Worm (Caenorhabditis elegans) whole organism, late embryonic: ENCODE results near the gene nspg-13.

Experiments used
- ceh-19 ChIP-seq: fragments of 200-800 bp; sonication (Bioruptor generic); optimal IDR thresholded peaks from 2 replicates; lab custom pipeline; 2018; ENCODE audit warnings: mild to moderate bottlenecking, missing genetic modification characterization, missing compliant biosample characterization
- ceh-24 ChIP-seq: sonication (generic microtip); optimal IDR thresholded peaks from 2 replicates; lab custom pipeline; 2016; ENCODE audit warnings: mild to moderate bottlenecking, missing genetic modification characterization, missing compliant biosample characterization
- ceh-45 ChIP-seq: fragments of 200-800 bp; sonication (Bioruptor generic); IDR thresholded peaks from 2 replicates; pipeline ENCODE4 v1.3.6; 2022; ENCODE audit warnings: missing genetic modification reagents, missing genetic modification characterization, missing compliant biosample characterization
- dve-1 ChIP-seq: sonication (generic microtip); optimal IDR thresholded peaks from 2 replicates; lab custom pipeline; 2017; ENCODE audit warnings: antibody characterized with exemption, mild to moderate bottlenecking, missing genetic modification characterization, missing compliant biosample characterization
- ets-4 ChIP-seq: sonication (generic microtip); optimal IDR thresholded peaks from 2 replicates; lab custom pipeline; 2016; ENCODE audit warnings: missing genetic modification characterization, missing compliant biosample characterization
- eyg-1 ChIP-seq: sonication (generic microtip); optimal IDR thresholded peaks from 2 replicates; lab custom pipeline; 2016; ENCODE audit warnings: missing genotype, missing genetic modification characterization, missing compliant biosample characterization
- fax-1 ChIP-seq: sonication (generic microtip); optimal IDR thresholded peaks from 2 replicates; lab custom pipeline; 2016; ENCODE audit warnings: missing genotype, missing genetic modification characterization, missing compliant biosample characterization
- hlh-13 ChIP-seq: fragments of 200-800 bp; sonication (Bioruptor generic); optimal IDR thresholded peaks from 2 replicates; lab custom pipeline; 2018; ENCODE audit warnings: mild to moderate bottlenecking, missing genetic modification characterization, missing compliant biosample characterization
- hlh-15 ChIP-seq: sonication (generic microtip); optimal IDR thresholded peaks from 2 replicates; lab custom pipeline; 2016; ENCODE audit warnings: missing genetic modification characterization, missing compliant biosample characterization
- pax-1 ChIP-seq: fragments of 150-350 bp; optimal IDR thresholded peaks from 2 replicates; lab custom pipeline; 2014; ENCODE audit warnings: missing biosample characterization, missing genetic modification characterization
- sdc-2 ChIP-seq: sonication (generic microtip); optimal IDR thresholded peaks from 2 replicates; lab custom pipeline; 2016; ENCODE audit warnings: missing genotype, missing genetic modification characterization, missing compliant biosample characterization
- tbx-7 ChIP-seq: sonication (generic microtip); optimal IDR thresholded peaks from 2 replicates; lab custom pipeline; 2016; ENCODE audit warnings: missing genotype, missing genetic modification characterization, missing compliant biosample characterization
- ttx-3 ChIP-seq: sonication (generic microtip); optimal IDR thresholded peaks from 2 replicates; lab custom pipeline; 2016; ENCODE audit warnings: missing genetic modification reagents, missing genetic modification characterization, missing compliant biosample characterization
- unc-86 ChIP-seq: sonication (generic microtip); optimal IDR thresholded peaks from 2 replicates; lab custom pipeline; 2016; ENCODE audit warnings: missing genetic modification characterization, missing compliant biosample characterization

nspg-13 gene

ce11 chrX:5297942-5298611, 43.1 kb downstream of the nspg-13 start, which contains the start of gene ift-81:
Gene ift-81, plus strand, starts transcription at chrX:5298561.
- TF ChIP-seq unc-86 = no peak
- TF ChIP-seq fax-1 (tag; lab: Kevin White, UChicago) = no peak
- no peak for TF ChIP-seq ets-4 (tag; lab: Kevin White, UChicago)
- TF ChIP-seq dve-1 (tag; lab: Kevin White, UChicago) = no peak
- no peak for TF ChIP-seq ceh-24
- TF ChIP-seq tbx-7 (tag; lab: Kevin White, UChicago) = no peak
- no peak for TF ChIP-seq hlh-13

ce11 chrX:5303500-5303899, 48.5 kb downstream of the nspg-13 start, which contains the start of gene ags-3:
Gene ags-3, minus strand, starts transcription at chrX:5303600.
- TF ChIP-seq eyg-1 (tag; lab: Kevin White, UChicago) (no peak), sdc-2 (tag; lab: Kevin White, UChicago) (no peak), pax-1 (tag; lab: Kevin White, UChicago) (no peak), ceh-19 (no peak), ttx-3 (tag; lab: Kevin White, UChicago) (no peak), hlh-15 (no peak), ceh-45 (GFP tag; lab: Robert Waterston, UW) (no peak)
